Fruit fly (Drosophila melanogaster): ENCODE measurements around the gene CG33271.

The CG33271 gene

DNA sequence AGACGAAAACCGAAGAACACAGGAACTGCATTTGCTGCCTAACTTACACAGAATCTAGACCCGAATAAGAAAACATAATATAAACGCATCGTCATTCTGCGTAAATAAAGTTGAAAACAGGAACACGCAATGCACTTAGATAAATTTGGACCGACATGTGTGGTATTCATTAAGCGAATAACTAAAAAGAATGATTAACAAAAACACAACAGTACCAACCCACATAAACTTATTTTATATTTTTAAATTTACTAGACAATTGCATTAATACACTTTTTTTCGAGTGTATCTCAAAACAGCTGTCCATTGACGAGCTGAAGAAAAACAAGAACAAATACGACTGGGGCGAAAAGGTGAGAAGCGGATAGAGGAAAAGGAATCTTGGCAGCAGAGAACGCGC, 23.0 kb downstream of the CG33271 start (continued):
- TF ChIP-seq CG13894 (tag; optimal IDR thresholded peaks at IDR 0.05): no peak
- peak; percentile 1 for TF ChIP-seq cwo (GFP tag; optimal IDR thresholded peaks at IDR 0.05)
- peak; percentile 15 for TF ChIP-seq lbe (GFP tag; optimal IDR thresholded peaks at IDR 0.05)
- no peak for TF ChIP-seq Hey (tag; optimal IDR thresholded peaks at IDR 0.05)
- peak; percentile 56 for TF ChIP-seq CG5180 (GFP tag; optimal IDR thresholded peaks at IDR 0.05)
- TF ChIP-seq Sox100B (GFP tag; optimal IDR thresholded peaks at IDR 0.05): peak; percentile 83
- no peak for TF ChIP-seq NK7.1 (GFP tag; optimal IDR thresholded peaks at IDR 0.05)
- no peak for TF ChIP-seq sr (GFP tag; IDR thresholded peaks at IDR 0.05)
- no peak for TF ChIP-seq yki (optimal IDR thresholded peaks at IDR 0.05)
- TF ChIP-seq CG17186 (GFP tag; optimal IDR thresholded peaks at IDR 0.05): peak; percentile 52
- no peak for TF ChIP-seq CG2199 (GFP tag; IDR thresholded peaks at IDR 0.05)
- TF ChIP-seq CG2875 (GFP tag; optimal IDR thresholded peaks at IDR 0.05): peak; percentile 78
- TF ChIP-seq CG17802 (tag; optimal IDR thresholded peaks at IDR 0.05): peak; percentile 65
- no peak for TF ChIP-seq CG42726 (GFP tag; IDR thresholded peaks at IDR 0.05; ENCODE audit: partially characterized antibody)
- TF ChIP-seq CG8388 (GFP tag; optimal IDR thresholded peaks at IDR 0.05): peak; percentile 57
- TF ChIP-seq CG10979 (tag; optimal IDR thresholded peaks at IDR 0.05): peak; percentile 96
- peak; percentile 59 for TF ChIP-seq CHES-1-like (GFP tag; optimal IDR thresholded peaks at IDR 0.05)
- TF ChIP-seq Nf-YC (tag; optimal IDR thresholded peaks at IDR 0.05): peak; percentile 18
- no peak for TF ChIP-seq HmgD (GFP tag; optimal IDR thresholded peaks at IDR 0.05)
- TF ChIP-seq chif (GFP tag; optimal IDR thresholded peaks at IDR 0.05): peak; percentile 83 to 90
- TF ChIP-seq CG4730 (GFP tag; IDR thresholded peaks at IDR 0.05): peak; percentile 61
- no peak for TF ChIP-seq tna (GFP tag; IDR thresholded peaks at IDR 0.05; ENCODE audit: partially characterized antibody)
- peak; percentile 63; the same call in 1 of the 2 replicates for TF ChIP-seq aop (GFP tag; IDR thresholded peaks at IDR 0.05)
- peak; percentile 69 for TF ChIP-seq Drgx (GFP tag; IDR thresholded peaks at IDR 0.05)
- TF ChIP-seq Rx (GFP tag; IDR thresholded peaks at IDR 0.05): peak; percentile 56; the same call in 1 of the 2 replicates
- TF ChIP-seq BtbVII (GFP tag; optimal IDR thresholded peaks at IDR 0.05): peak; percentile 49
- no peak for TF ChIP-seq wdn (GFP tag; IDR thresholded peaks at IDR 0.05)
- TF ChIP-seq Dfd (GFP tag; optimal IDR thresholded peaks at IDR 0.05): no peak
- peak; percentile 80 for TF ChIP-seq ken (GFP tag; IDR thresholded peaks at IDR 0.05)
- no peak for TF ChIP-seq wor (GFP tag; IDR thresholded peaks at IDR 0.05)
- TF ChIP-seq sd (tag; optimal IDR thresholded peaks at IDR 0.05): no peak
- no peak for TF ChIP-seq sna (GFP tag; IDR thresholded peaks at IDR 0.05; ENCODE audit: partially characterized antibody)
- TF ChIP-seq tap (tag; optimal IDR thresholded peaks at IDR 0.05): peak; percentile 78
- no peak for TF ChIP-seq CG6765 (GFP tag; optimal IDR thresholded peaks at IDR 0.05)
- no peak for TF ChIP-seq HLH4C (GFP tag; IDR thresholded peaks at IDR 0.05; ENCODE audit: partially characterized antibody)
- TF ChIP-seq onecut (GFP tag; IDR thresholded peaks at IDR 0.05): peak; percentile 79
- peak; percentile 62; the same call in 1 of the 3 replicates for TF ChIP-seq CG11093 (GFP tag; IDR thresholded peaks at IDR 0.05)
- peak; percentile 61; the same call in 2 of the 3 replicates for TF ChIP-seq Mrtf (GFP tag; IDR thresholded peaks at IDR 0.05)
- TF ChIP-seq bcd (GFP tag; optimal IDR thresholded peaks at IDR 0.05): peak; percentile 72
- no peak for TF ChIP-seq ato (GFP tag; IDR thresholded peaks at IDR 0.05; ENCODE audit: partially characterized antibody)
- TF ChIP-seq sob (GFP tag; IDR thresholded peaks at IDR 0.05): peak; percentile 64
- TF ChIP-seq gcm (GFP tag; optimal IDR thresholded peaks at IDR 0.05): peak; percentile 87
- peak; percentile 4 for TF ChIP-seq Hmx (GFP tag; optimal IDR thresholded peaks at IDR 0.05)
- peak; percentile 84 for TF ChIP-seq CG18476 (GFP tag; optimal IDR thresholded peaks at IDR 0.05)
- TF ChIP-seq CG6813 (GFP tag; optimal IDR thresholded peaks at IDR 0.05): peak; percentile 84
- peak; percentile 82 for TF ChIP-seq CG10209 (GFP tag; optimal IDR thresholded peaks at IDR 0.05)
- TF ChIP-seq sisA (GFP tag; IDR thresholded peaks at IDR 0.05): peak; percentile 79
- TF ChIP-seq CG3281 (GFP tag; optimal IDR thresholded peaks at IDR 0.05): peak; percentile 50
- TF ChIP-seq CG15696 (tag; optimal IDR thresholded peaks at IDR 0.05): peak; percentile 96
- peak; percentile 49; the same call in 1 of the 2 replicates for TF ChIP-seq CG7372 (GFP tag; IDR thresholded peaks at IDR 0.05)

Data from whole organism, embryonic.